Fruit fly (Drosophila melanogaster): ENCODE measurements around the gene Ir64a.

- TF ChIP-seq CTCF (optimal IDR thresholded peaks at IDR 0.05): no peak
- no peak for TF ChIP-seq CG8478 (optimal IDR thresholded peaks at IDR 0.05)
These were observed at the start of gene Ir64a for dm6 chr3L:5382721-5383120.

Measured in S2 (cell line).